Worm (Caenorhabditis elegans): Measurements from ENCODE around the gene clec-48.

clec-48 gene

DNA sequence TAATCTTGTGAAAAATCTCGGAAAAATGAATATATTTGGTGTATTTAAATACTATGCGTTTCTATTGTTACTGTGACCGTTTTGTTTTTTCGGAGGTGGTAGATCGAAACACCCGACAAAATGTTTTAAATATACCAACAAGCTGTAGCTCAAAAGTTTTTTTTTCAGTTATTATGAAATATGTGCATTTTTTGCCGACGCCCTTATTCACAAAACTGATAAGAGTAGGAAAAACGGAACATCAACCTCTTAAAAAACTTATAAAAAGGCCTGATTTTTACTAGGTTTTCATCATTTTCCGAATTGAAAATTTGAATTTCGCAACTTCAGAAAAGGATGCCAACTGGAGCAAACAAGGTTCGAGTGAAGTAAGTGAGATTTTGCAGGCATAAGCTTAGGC is 14.4 kb upstream of the clec-48 start, which contains the start of gene Y37H2A.14:
Gene Y37H2A.14 (plus strand): TSS at position 301 of the 400 bp plus-strand sequence.
- TF ChIP-seq K12H6.12 (tag; optimal IDR thresholded peaks at IDR 0.05) = no peak
- TF ChIP-seq F37B4.10 (GFP tag; IDR thresholded peaks at IDR 0.05) = no peak
- no peak for TF ChIP-seq cebp-1 (GFP tag; IDR thresholded peaks at IDR 0.05)
- TF ChIP-seq cebp-1 (tag; optimal IDR thresholded peaks at IDR 0.05) = peak; percentile 77
- TF ChIP-seq F57C9.4 (tag; optimal IDR thresholded peaks at IDR 0.05) = no peak
- TF ChIP-seq B0336.3 (GFP tag; IDR thresholded peaks at IDR 0.05) = no peak
- no peak for TF ChIP-seq sptf-2 (GFP tag; optimal IDR thresholded peaks at IDR 0.05)
- TF ChIP-seq ZK185.1 (tag; optimal IDR thresholded peaks at IDR 0.05; ENCODE audit: poor library complexity, severe bottlenecking) = no peak

DNA sequence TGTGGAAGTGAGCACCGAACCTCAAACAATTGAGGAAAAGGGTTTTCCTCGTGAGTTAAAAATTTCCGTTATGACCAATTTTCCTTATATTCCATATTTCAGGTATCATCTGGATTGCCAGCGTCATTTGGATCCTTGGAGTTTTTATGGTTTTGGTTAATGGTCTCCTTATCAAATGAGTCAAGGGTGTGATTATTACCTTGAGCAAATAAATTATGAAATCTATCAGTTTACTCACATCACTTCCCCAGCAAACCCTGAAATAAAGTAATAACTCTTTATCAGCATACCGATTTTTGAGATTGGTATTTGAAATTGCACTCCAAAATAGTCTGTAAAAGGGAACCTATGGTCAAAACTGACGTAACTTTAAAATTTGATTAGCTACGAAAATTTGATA is 13.4 kb upstream of the clec-48 start:
- no peak for TF ChIP-seq snpc-3.4 (tag; optimal IDR thresholded peaks at IDR 0.05)
- no peak for TF ChIP-seq F52B5.7 (tag; optimal IDR thresholded peaks at IDR 0.05)
- TF ChIP-seq K12H6.12 (tag; optimal IDR thresholded peaks at IDR 0.05) = no peak
- no peak for TF ChIP-seq xnd-1 (tag; optimal IDR thresholded peaks at IDR 0.05)
- TF ChIP-seq B0261.1 (tag; optimal IDR thresholded peaks at IDR 0.05) = no peak
- TF ChIP-seq lsy-27 (tag; optimal IDR thresholded peaks at IDR 0.05; ENCODE audit: borderline replicate concordance, insufficient read depth) = no peak
- TF ChIP-seq Y53F4B.3 (GFP tag; IDR thresholded peaks at IDR 0.05) = no peak
- TF ChIP-seq nfya-1 (tag; optimal IDR thresholded peaks at IDR 0.05; ENCODE audit: borderline replicate concordance, insufficient read depth) = no peak
- no peak for TF ChIP-seq mes-4 (tag; optimal IDR thresholded peaks at IDR 0.05)
- no peak for TF ChIP-seq ccch-3 (GFP tag; optimal IDR thresholded peaks at IDR 0.05)
- TF ChIP-seq madf-3 (GFP tag; IDR thresholded peaks at IDR 0.05) = no peak
- no peak for TF ChIP-seq tlf-1 (GFP tag; optimal IDR thresholded peaks at IDR 0.05)
- no peak for TF ChIP-seq F57C9.4 (tag; optimal IDR thresholded peaks at IDR 0.05)

DNA sequence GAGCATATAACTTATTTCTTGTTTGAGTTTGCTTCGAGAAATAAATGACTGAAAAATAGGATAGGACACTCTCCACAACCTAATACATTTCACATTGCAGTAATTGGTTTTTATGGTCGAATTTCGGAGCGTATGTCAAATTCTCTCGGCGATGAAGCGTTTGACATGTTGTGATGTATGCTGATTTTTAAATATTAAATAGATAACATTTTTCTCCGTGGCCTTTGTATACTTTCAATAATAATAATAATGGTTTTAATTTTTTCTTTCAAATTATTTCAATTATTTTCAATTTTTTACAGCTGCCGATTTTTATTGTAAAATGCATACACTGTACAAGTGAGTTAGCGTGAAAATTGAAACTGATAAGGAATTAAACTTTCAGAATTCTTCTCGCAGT is 11.7 kb upstream of the clec-48 start, which contains the start of gene C14A6.3:
Gene C14A6.3 (plus strand): TSS at position 301 of the 400 bp plus-strand sequence.
- TF ChIP-seq xnd-1 (tag; optimal IDR thresholded peaks at IDR 0.05) (no peak), nhr-80 (tag; optimal IDR thresholded peaks at IDR 0.05) (no peak), sptf-2 (GFP tag; optimal IDR thresholded peaks at IDR 0.05) (no peak), fkh-3 (tag; optimal IDR thresholded peaks at IDR 0.05) (no peak)

DNA sequence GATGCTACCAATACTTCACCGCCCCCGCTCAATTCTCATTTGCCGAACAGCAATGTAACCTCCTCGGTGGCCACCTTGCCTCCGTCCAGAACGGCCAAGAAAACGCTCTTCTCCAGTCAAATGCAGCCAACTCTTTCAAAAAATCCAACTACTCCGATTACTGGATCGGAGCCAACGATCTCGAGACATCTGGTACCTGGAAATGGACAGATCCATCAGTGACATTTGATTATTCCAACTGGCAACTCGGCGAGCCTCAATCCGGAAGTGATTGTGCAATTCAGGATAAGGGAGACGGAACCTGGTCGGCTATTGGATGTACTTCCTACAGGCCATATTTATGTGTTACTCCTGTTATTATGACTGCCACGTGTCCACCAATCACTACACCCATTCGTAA is 346 bp downstream of the clec-48 start:
- TF ChIP-seq rpc-1 (optimal IDR thresholded peaks at IDR 0.05) (no peak), rpc-1 (tag; optimal IDR thresholded peaks at IDR 0.05) (no peak), F57C9.4 (tag; optimal IDR thresholded peaks at IDR 0.05) (no peak), sptf-2 (GFP tag; optimal IDR thresholded peaks at IDR 0.05) (no peak), dpff-1 (tag; optimal IDR thresholded peaks at IDR 0.05) (no peak), B0019.2 (GFP tag; conservative IDR thresholded peaks at IDR 0.05) (no peak), snpc-1.3 (tag; optimal IDR thresholded peaks at IDR 0.05; ENCODE audit: insufficient read depth) (no peak), efl-1 (GFP tag; optimal IDR thresholded peaks at IDR 0.05) (no peak), snpc-4 (GFP tag; optimal IDR thresholded peaks at IDR 0.05) (no peak), snpc-4 (tag; optimal IDR thresholded peaks at IDR 0.05) (no peak), mes-4 (tag; optimal IDR thresholded peaks at IDR 0.05) (no peak), nfya-1 (tag; optimal IDR thresholded peaks at IDR 0.05; ENCODE audit: borderline replicate concordance, insufficient read depth) (no peak), ztf-26 (tag; optimal IDR thresholded peaks at IDR 0.05) (no peak), fkh-3 (tag; optimal IDR thresholded peaks at IDR 0.05) (no peak), hrde-1 (tag; optimal IDR thresholded peaks at IDR 0.05; ENCODE audit: borderline replicate concordance) (no peak), tbp1 (GFP tag; optimal IDR thresholded peaks at IDR 0.05) (no peak), ets-4 (GFP tag; optimal IDR thresholded peaks at IDR 0.05) (no peak), snpc-3.4 (tag; optimal IDR thresholded peaks at IDR 0.05) (no peak), ceh-27 (GFP tag; optimal IDR thresholded peaks at IDR 0.05) (no peak), ceh-79 (tag; optimal IDR thresholded peaks at IDR 0.05) (no peak), lin-40 (tag; optimal IDR thresholded peaks at IDR 0.05) (no peak)

Data from whole organism, young adult.